Fruit fly (Drosophila melanogaster) whole organism, embryonic: Measurements from ENCODE around the gene Lrch.
A peak's percentile ranks its signal among the peaks of the same experiment; 100 is the strongest.

ENCODE experiments used
- Adf1 ChIP-seq: fragments of 200-800 bp; sonication (Bioruptor generic); IDR thresholded peaks from 2 replicates; pipeline ENCODE4 v1.3.6; 2022; ENCODE audit warnings: missing biosample characterization, missing genetic modification characterization
- Atf3 ChIP-seq: fragments of 200-800 bp; sonication (Bioruptor generic); optimal IDR thresholded peaks from 3 replicates; lab custom pipeline; 2016; ENCODE audit warnings: missing biosample characterization, missing genetic modification characterization
- Bdp1 ChIP-seq: fragments of 200-800 bp; sonication (Bioruptor generic); optimal IDR thresholded peaks from 3 replicates; lab custom pipeline; 2016; ENCODE audit warnings: missing biosample characterization, missing genetic modification characterization
- CG10209 ChIP-seq: fragments of 200-800 bp; sonication (Bioruptor generic); optimal IDR thresholded peaks from 3 replicates; lab custom pipeline; 2017; ENCODE audit warnings: missing biosample characterization, mild to moderate bottlenecking, missing genetic modification characterization, missing genetic modification reagents
- CG10267 ChIP-seq: fragments of 200-800 bp; sonication (Bioruptor generic); optimal IDR thresholded peaks from 2 replicates; lab custom pipeline; 2018; ENCODE audit warnings: missing biosample characterization, mild to moderate bottlenecking, missing genetic modification characterization, moderate library complexity
- CG10431 ChIP-seq: fragments of 200-800 bp; sonication (Bioruptor generic); optimal IDR thresholded peaks from 3 replicates; lab custom pipeline; 2018; ENCODE audit warnings: missing biosample characterization, mild to moderate bottlenecking, missing genetic modification characterization
- CG10959 ChIP-seq: fragments of 200-800 bp; sonication (Bioruptor generic); IDR thresholded peaks from 2 replicates; pipeline ENCODE4 v1.3.6; 2022; ENCODE audit warnings: missing biosample characterization, missing genetic modification characterization
- CG11504 ChIP-seq: fragments of 200-800 bp; sonication (Bioruptor generic); optimal IDR thresholded peaks from 3 replicates; lab custom pipeline; 2019; ENCODE audit warnings: missing biosample characterization, mild to moderate bottlenecking, missing genetic modification characterization, moderate library complexity
- CG11560 ChIP-seq: fragments of 200-800 bp; sonication (Bioruptor generic); IDR thresholded peaks from 3 replicates; pipeline ENCODE4 v1.3.6; 2022; ENCODE audit warnings: missing biosample characterization, missing genetic modification characterization
- CG13287 ChIP-seq: fragments of 200-800 bp; sonication (Bioruptor generic); IDR thresholded peaks from 2 replicates; pipeline ENCODE4 v1.3.6; 2022; ENCODE audit warnings: missing biosample characterization, missing genetic modification characterization; ENCODE audit not compliant: partially characterized antibody
- CG17802 ChIP-seq: fragments of 200-800 bp; sonication (Bioruptor generic); optimal IDR thresholded peaks from 2 replicates; lab custom pipeline; 2018; ENCODE audit warnings: missing biosample characterization, mild to moderate bottlenecking, missing genetic modification characterization, moderate library complexity
- CG17912 ChIP-seq: fragments of 200-800 bp; sonication (Bioruptor generic); optimal IDR thresholded peaks from 2 replicates; lab custom pipeline; 2018; ENCODE audit warnings: missing biosample characterization, mild to moderate bottlenecking, missing genetic modification characterization
- CG18011 ChIP-seq: fragments of 200-800 bp; sonication (Bioruptor generic); optimal IDR thresholded peaks from 2 replicates; lab custom pipeline; 2017; ENCODE audit warnings: missing biosample characterization, missing genetic modification characterization, mild to moderate bottlenecking, moderate library complexity, missing genotype
- CG18262 ChIP-seq: fragments of 200-800 bp; optimal IDR thresholded peaks from 3 replicates; lab custom pipeline; 2019; ENCODE audit warnings: missing biosample characterization, mild to moderate bottlenecking, missing genetic modification characterization, moderate library complexity
- CG2199 ChIP-seq: fragments of 200-800 bp; sonication (Bioruptor generic); IDR thresholded peaks from 3 replicates; pipeline ENCODE4 v1.3.6; 2022; ENCODE audit warnings: missing biosample characterization, missing genetic modification characterization
- CG31365 ChIP-seq: fragments of 200-800 bp; sonication (Bioruptor generic); optimal IDR thresholded peaks from 2 replicates; lab custom pipeline; 2018; ENCODE audit warnings: missing biosample characterization, mild to moderate bottlenecking, missing genetic modification characterization
- CG33557 ChIP-seq: fragments of 200-800 bp; sonication (Bioruptor generic); optimal IDR thresholded peaks from 2 replicates; lab custom pipeline; 2019; ENCODE audit warnings: missing biosample characterization, mild to moderate bottlenecking, missing genetic modification characterization, moderate library complexity
- CG3407 ChIP-seq: fragments of 200-800 bp; sonication (Bioruptor generic); optimal IDR thresholded peaks from 2 replicates; lab custom pipeline; 2018; ENCODE audit warnings: missing biosample characterization, mild to moderate bottlenecking, missing genetic modification characterization
- CG4282 ChIP-seq: fragments of 200-800 bp; sonication (Bioruptor generic); optimal IDR thresholded peaks from 2 replicates; lab custom pipeline; 2016; ENCODE audit warnings: missing biosample characterization, missing genetic modification characterization
- CG4328 ChIP-seq: fragments of 200-800 bp; sonication (Bioruptor generic); optimal IDR thresholded peaks from 3 replicates; lab custom pipeline; 2017; ENCODE audit warnings: missing biosample characterization, missing genetic modification reagents, missing genetic modification characterization
- CG7556 ChIP-seq: fragments of 200-800 bp; sonication (Bioruptor generic); optimal IDR thresholded peaks from 2 replicates; lab custom pipeline; 2017; ENCODE audit warnings: missing biosample characterization, mild to moderate bottlenecking, missing genetic modification characterization
- CG8089 ChIP-seq: fragments of 200-800 bp; sonication (Bioruptor generic); optimal IDR thresholded peaks from 3 replicates; lab custom pipeline; 2016; ENCODE audit warnings: missing biosample characterization, missing genetic modification characterization
- CG8281 ChIP-seq: fragments of 200-800 bp; sonication (Bioruptor generic); optimal IDR thresholded peaks from 2 replicates; lab custom pipeline; 2018; ENCODE audit warnings: missing biosample characterization, mild to moderate bottlenecking, missing genetic modification characterization, moderate library complexity
- CG8388 ChIP-seq: fragments of 200-800 bp; sonication (Bioruptor generic); optimal IDR thresholded peaks from 2 replicates; lab custom pipeline; 2019; ENCODE audit warnings: missing biosample characterization, mild to moderate bottlenecking, missing genetic modification characterization, moderate library complexity
- Camta ChIP-seq: fragments of 200-800 bp; sonication (Bioruptor generic); optimal IDR thresholded peaks from 2 replicates; lab custom pipeline; 2016; ENCODE audit warnings: missing biosample characterization, missing genetic modification characterization
- Drgx ChIP-seq: fragments of 200-800 bp; sonication (Bioruptor generic); IDR thresholded peaks from 2 replicates; pipeline ENCODE4 v1.3.6; 2022; ENCODE audit warnings: missing biosample characterization, missing genetic modification characterization
- Gug ChIP-seq: fragments of 200-800 bp; sonication (Bioruptor generic); IDR thresholded peaks from 4 replicates; pipeline ENCODE4 v1.3.6; 2022; ENCODE audit warnings: missing biosample characterization, missing genetic modification characterization
- HmgD ChIP-seq: fragments of 200-800 bp; sonication (Bioruptor generic); optimal IDR thresholded peaks from 3 replicates; lab custom pipeline; 2016; ENCODE audit warnings: missing biosample characterization, missing genetic modification characterization
- MBD-R2 ChIP-seq: fragments of 200-800 bp; sonication (Bioruptor generic); IDR thresholded peaks from 2 replicates; pipeline ENCODE4 v1.3.6; 2022; ENCODE audit warnings: missing biosample characterization, missing genetic modification characterization
- Myb ChIP-seq: fragments of 200-800 bp; sonication (Bioruptor generic); optimal IDR thresholded peaks from 2 replicates; lab custom pipeline; 2016; ENCODE audit warnings: missing biosample characterization, missing genetic modification characterization
- Neu2 ChIP-seq: fragments of 200-800 bp; sonication (Bioruptor generic); optimal IDR thresholded peaks from 3 replicates; lab custom pipeline; 2016; ENCODE audit warnings: missing biosample characterization, missing genetic modification characterization, borderline replicate concordance
- PHDP ChIP-seq: fragments of 200-800 bp; sonication (Bioruptor generic); optimal IDR thresholded peaks from 3 replicates; lab custom pipeline; 2018; ENCODE audit warnings: missing biosample characterization, mild to moderate bottlenecking, missing genetic modification characterization, moderate library complexity
- Rfx ChIP-seq: fragments of 200-800 bp; sonication (Bioruptor generic); IDR thresholded peaks from 2 replicates; pipeline ENCODE4 v1.3.6; 2022; ENCODE audit warnings: missing biosample characterization, missing genetic modification characterization
- Spps ChIP-seq: fragments of 200-800 bp; sonication (Bioruptor generic); optimal IDR thresholded peaks from 2 replicates; lab custom pipeline; 2018; ENCODE audit warnings: missing biosample characterization, mild to moderate bottlenecking, missing genetic modification characterization
- bab2 ChIP-seq: fragments of 200-800 bp; sonication (Bioruptor generic); optimal IDR thresholded peaks from 2 replicates; lab custom pipeline; 2016; ENCODE audit warnings: missing biosample characterization, missing genetic modification characterization
- bbx ChIP-seq: fragments of 200-800 bp; sonication (Bioruptor generic); IDR thresholded peaks from 2 replicates; pipeline ENCODE4 v1.3.6; 2022; ENCODE audit warnings: missing biosample characterization, missing genetic modification characterization; ENCODE audit not compliant: partially characterized antibody
- chif ChIP-seq, 2 experiments: fragments of 200-800 bp; sonication (Bioruptor generic); optimal IDR thresholded peaks; 3 replicates each; lab custom pipeline; 2016; ENCODE audit warnings: missing biosample characterization in 2 of 2, missing genetic modification characterization in 2 of 2
- da ChIP-seq: fragments of 200-800 bp; sonication (Bioruptor generic); optimal IDR thresholded peaks from 2 replicates; lab custom pipeline; 2016; ENCODE audit warnings: missing biosample characterization, missing genetic modification characterization
- dimm ChIP-seq: fragments of 200-800 bp; sonication (Bioruptor generic); IDR thresholded peaks from 2 replicates; pipeline ENCODE4 v1.3.6; 2022; ENCODE audit warnings: missing biosample characterization, missing genetic modification characterization
- emc ChIP-seq: fragments of 200-800 bp; sonication (Bioruptor generic); optimal IDR thresholded peaks from 2 replicates; lab custom pipeline; 2016; ENCODE audit warnings: missing biosample characterization, missing genetic modification characterization
- ewg ChIP-seq: fragments of 200-800 bp; sonication (Bioruptor generic); optimal IDR thresholded peaks from 3 replicates; lab custom pipeline; 2017; ENCODE audit warnings: mild to moderate bottlenecking, missing biosample characterization, missing genetic modification reagents, missing genetic modification characterization
- exex ChIP-seq: fragments of 200-800 bp; sonication (Bioruptor generic); optimal IDR thresholded peaks from 4 replicates; lab custom pipeline; 2018; ENCODE audit warnings: missing biosample characterization, mild to moderate bottlenecking, missing genetic modification characterization, moderate library complexity
- grau ChIP-seq: fragments of 200-800 bp; optimal IDR thresholded peaks from 3 replicates; lab custom pipeline; 2019; ENCODE audit warnings: missing biosample characterization, mild to moderate bottlenecking, missing genetic modification characterization, moderate library complexity
- phol ChIP-seq: fragments of 200-800 bp; sonication (Bioruptor generic); optimal IDR thresholded peaks from 3 replicates; lab custom pipeline; 2018; ENCODE audit warnings: missing biosample characterization, mild to moderate bottlenecking, missing genetic modification characterization, moderate library complexity
- slou ChIP-seq: fragments of 200-800 bp; sonication (Bioruptor generic); optimal IDR thresholded peaks from 3 replicates; lab custom pipeline; 2016; ENCODE audit warnings: missing biosample characterization, missing genetic modification characterization
- so ChIP-seq: fragments of 200-800 bp; sonication (Bioruptor generic); IDR thresholded peaks from 3 replicates; pipeline ENCODE4 v1.3.6; 2022; ENCODE audit warnings: missing biosample characterization, missing genetic modification characterization
- unpg ChIP-seq: fragments of 200-800 bp; sonication (Bioruptor generic); optimal IDR thresholded peaks from 3 replicates; lab custom pipeline; 2018; ENCODE audit warnings: missing biosample characterization, mild to moderate bottlenecking, missing genetic modification characterization, moderate library complexity
- z ChIP-seq: fragments of 200-800 bp; sonication (Bioruptor generic); IDR thresholded peaks from 3 replicates; pipeline ENCODE4 v1.3.6; 2022; ENCODE audit warnings: missing biosample characterization, missing genetic modification characterization
- zen ChIP-seq: fragments of 200-800 bp; sonication (Bioruptor generic); optimal IDR thresholded peaks from 3 replicates; lab custom pipeline; 2018; ENCODE audit warnings: missing biosample characterization, mild to moderate bottlenecking, missing genetic modification characterization, moderate library complexity

Lrch gene

dm6 chr2L:17383588-17384308 is at the start of gene Lrch (continued):
- TF ChIP-seq CG17802 (tag; lab: Kevin White, UChicago) (no peak), bbx (GFP tag; lab: Robert Waterston, UW) (peak; percentile 83), CG10209 (GFP tag; lab: Kevin White, UChicago) (no peak), CG3407 (GFP tag; lab: Kevin White, UChicago) (peak; percentile 8), PHDP (tag; lab: Kevin White, UChicago) (peak; percentile 16), CG17912 (GFP tag; lab: Kevin White, UChicago) (no peak), CG4282 (GFP tag; lab: Kevin White, UChicago) (no peak), da (GFP tag; lab: Kevin White, UChicago) (no peak), Adf1 (GFP tag; lab: Robert Waterston, UW) (peak; percentile 91), zen (tag; lab: Kevin White, UChicago) (no peak), CG10959 (GFP tag; lab: Robert Waterston, UW) (no peak), Camta (GFP tag; lab: Kevin White, UChicago) (no peak), CG18262 (tag; lab: Kevin White, UChicago) (no peak), CG8388 (no peak), HmgD (GFP tag; lab: Kevin White, UChicago) (peak; percentile 31), Gug (GFP tag; lab: Robert Waterston, UW) (peak; percentile 30; the same call in 1 of the 4 replicates), grau (peak; percentile 14), Spps (no peak), chif (GFP tag; optimal IDR thresholded peaks at IDR 0.05; lab: Kevin White, UChicago) (no peak), CG31365 (peak; percentile 8), CG13287 (peak; percentile 80), CG33557 (peak; percentile 47), Bdp1 (GFP tag; lab: Kevin White, UChicago) (no peak), slou (GFP tag; lab: Kevin White, UChicago) (no peak), so (GFP tag; lab: Robert Waterston, UW) (peak; percentile 43; the same call in 1 of the 3 replicates), CG18011 (GFP tag; lab: Kevin White, UChicago) (no peak), MBD-R2 (GFP tag; lab: Robert Waterston, UW) (peak; percentile 33; the same call in 1 of the 2 replicates), Myb (GFP tag; lab: Kevin White, UChicago) (no peak), CG2199 (GFP tag; lab: Robert Waterston, UW) (peak; percentile 86; the same call in 1 of the 3 replicates), CG11560 (tag; lab: Robert Waterston, UW) (no peak), CG10267 (tag; lab: Kevin White, UChicago) (no peak), CG11504 (no peak), CG8089 (GFP tag; lab: Kevin White, UChicago) (peak; percentile 18), unpg (GFP tag; lab: Kevin White, UChicago) (peak; percentile 27), Rfx (GFP tag; lab: Robert Waterston, UW) (peak; percentile 49), CG4328 (GFP tag; lab: Kevin White, UChicago) (no peak), Atf3 (GFP tag; lab: Kevin White, UChicago) (no peak), phol (tag; lab: Kevin White, UChicago) (peak; percentile 12), z (GFP tag; lab: Robert Waterston, UW) (no peak), dimm (GFP tag; lab: Robert Waterston, UW) (no peak), Drgx (GFP tag; lab: Robert Waterston, UW) (peak; percentile 12; the same call in 1 of the 2 replicates), emc (GFP tag; lab: Kevin White, UChicago) (no peak), bab2 (GFP tag; lab: Kevin White, UChicago) (no peak), CG10431 (GFP tag; lab: Kevin White, UChicago) (peak; percentile 13), ewg (GFP tag; lab: Kevin White, UChicago) (peak; percentile 77), CG8281 (tag; lab: Kevin White, UChicago) (no peak), CG7556 (no peak), exex (tag; lab: Kevin White, UChicago) (peak; percentile 56), Neu2 (GFP tag; lab: Kevin White, UChicago) (no peak)
